Worm (Caenorhabditis elegans) whole organism, L4 larva: ENCODE measurements around the gene C08B6.6.

Source experiments
- daf-12 ChIP-seq: fragments of 150-350 bp; optimal IDR thresholded peaks from 2 replicates; lab custom pipeline; 2014; ENCODE audit warnings: missing biosample characterization, missing genetic modification reagents, missing genetic modification characterization
- dmd-9 ChIP-seq: fragments of 200-800 bp; sonication (Bioruptor generic); IDR thresholded peaks from 2 replicates; pipeline ENCODE4 v1.3.6; 2022; ENCODE audit warnings: missing genetic modification reagents, missing genetic modification characterization, missing compliant biosample characterization
- dpl-1 ChIP-seq: fragments of 150-350 bp; optimal IDR thresholded peaks from 2 replicates; lab custom pipeline; 2014; ENCODE audit warnings: missing biosample characterization, missing genetic modification reagents, missing genetic modification characterization
- hmg-1.1 ChIP-seq: fragments of 200-800 bp; sonication (Bioruptor generic); IDR thresholded peaks from 2 replicates; pipeline ENCODE4 v1.3.6; 2022; ENCODE audit warnings: missing genetic modification reagents, missing genetic modification characterization, missing compliant biosample characterization
- lsy-2 ChIP-seq, 2 experiments: fragments of 150-350 bp in 1 of 2; sonication (generic microtip) in 1 of 2; optimal IDR thresholded peaks; 2 replicates each; lab custom pipeline; 2014 to 2017; ENCODE audit warnings: missing biosample characterization in 2 of 2, missing genetic modification characterization in 2 of 2
- mdl-1 ChIP-seq, 2 experiments: fragments of 150-350 bp in 1 of 2; sonication (generic microtip) in 1 of 2; optimal IDR thresholded peaks; 2 replicates each; lab custom pipeline; 2014 to 2017; ENCODE audit warnings: missing biosample characterization in 2 of 2, missing genetic modification characterization in 2 of 2
- mep-1 ChIP-seq: fragments of 150-350 bp; sonication (generic microtip); optimal IDR thresholded peaks from 3 replicates; lab custom pipeline; 2014; ENCODE audit warnings: missing biosample characterization, missing genetic modification characterization
- nhr-28 ChIP-seq: fragments of 150-350 bp; optimal IDR thresholded peaks from 2 replicates; lab custom pipeline; 2014; ENCODE audit warnings: missing biosample characterization, missing genetic modification characterization
- skn-1 ChIP-seq: fragments of 150-350 bp; optimal IDR thresholded peaks from 2 replicates; lab custom pipeline; 2014; ENCODE audit warnings: missing biosample characterization, missing genetic modification characterization
- snpc-4 ChIP-seq: fragments of 150-350 bp; optimal IDR thresholded peaks from 2 replicates; lab custom pipeline; 2014; ENCODE audit warnings: missing biosample characterization, missing genetic modification characterization
- zag-1 ChIP-seq: fragments of 150-350 bp; optimal IDR thresholded peaks from 2 replicates; lab custom pipeline; 2014; ENCODE audit warnings: missing biosample characterization, missing genetic modification characterization

ce11 chrV:10122670-10123069, 754 bp upstream of the C08B6.6 start, which contains the start of gene srxa-19:
- no peak for TF ChIP-seq skn-1 (tag; lab: Kevin White, UChicago)
- no peak for TF ChIP-seq mdl-1 (tag; optimal IDR thresholded peaks at IDR 0.05; lab: Kevin White, UChicago)
- no peak for TF ChIP-seq hmg-1.1 (GFP tag; lab: Robert Waterston, UW)
- no peak for TF ChIP-seq zag-1 (tag; lab: Kevin White, UChicago)
- TF ChIP-seq daf-12 (tag; lab: Kevin White, UChicago), result no peak
- TF ChIP-seq lsy-2 (tag; optimal IDR thresholded peaks at IDR 0.05; lab: Kevin White, UChicago), result no peak
- TF ChIP-seq snpc-4 (tag; lab: Kevin White, UChicago), result no peak
- no peak for TF ChIP-seq dpl-1 (GFP tag; lab: Kevin White, UChicago)
- TF ChIP-seq mep-1 (tag; lab: Kevin White, UChicago), result no peak
- no peak for TF ChIP-seq nhr-28 (tag; lab: Kevin White, UChicago)
- no peak for TF ChIP-seq dmd-9
